Worm (Caenorhabditis elegans): ENCODE results near the gene C50F7.3.

DNA sequence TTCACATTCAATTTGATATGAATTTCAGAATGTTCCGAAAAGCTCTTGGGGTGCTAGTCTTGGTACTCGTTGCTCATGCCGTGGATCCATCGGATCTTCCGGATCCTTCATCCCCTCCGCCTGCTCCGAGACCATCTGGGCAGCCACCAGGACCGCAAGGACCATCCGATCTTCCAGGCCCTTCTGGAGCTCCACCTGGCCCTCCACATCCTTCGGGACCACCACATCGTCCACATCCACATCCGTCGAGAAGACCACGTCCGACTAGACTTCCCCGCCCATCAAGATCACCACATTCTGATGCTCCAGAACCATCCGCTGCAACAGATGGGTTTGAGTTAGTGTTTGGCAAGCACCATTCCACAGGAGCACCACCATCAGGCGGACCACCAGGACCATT lies 2.5 kb downstream of the C50F7.3 start, which contains the start of gene clx-1:
- TF ChIP-seq ztf-11 (tag; optimal IDR thresholded peaks at IDR 0.05) (no peak), elt-1 (tag; optimal IDR thresholded peaks at IDR 0.05; ENCODE audit: borderline replicate concordance, insufficient read depth) (no peak), ces-1 (GFP tag; optimal IDR thresholded peaks at IDR 0.05) (no peak)

Data from whole organism, mixed stage, embryonic.